Fruit fly (Drosophila melanogaster) whole organism: ENCODE data around the gene unc-13.
"Not testable (repeated sequence)": the region's sequence is repeated elsewhere in the genome, so short reads cannot be mapped to it uniquely, and the experiment has no call there.

ENCODE experiments used
- CG8478 ChIP-seq: fragments of >200 bp; optimal IDR thresholded peaks from 2 replicates; lab custom pipeline; 2018; ENCODE audit warnings: inconsistent platforms
- Dll ChIP-seq: fragments of >200 bp; optimal IDR thresholded peaks from 2 replicates; lab custom pipeline; 2017
- EcR ChIP-seq, 2 experiments: fragments of >200 bp; optimal IDR thresholded peaks; 2 replicates each; lab custom pipeline; 2017; ENCODE audit warnings: missing biosample characterization in 2 of 2, missing genetic modification characterization in 2 of 2, missing genetic modification reagents in 2 of 2
- pan ChIP-seq: fragments of >200 bp; optimal IDR thresholded peaks from 2 replicates; lab custom pipeline; 2017
- psq ChIP-seq: fragments of >200 bp; optimal IDR thresholded peaks from 2 replicates; lab custom pipeline; 2017
- usp ChIP-seq: fragments of >200 bp; optimal IDR thresholded peaks from 2 replicates; lab custom pipeline; 2017; ENCODE audit warnings: missing biosample characterization, missing genetic modification characterization, mixed read lengths

Gene unc-13

dm6 chr4:912231-912630 is at the start of gene unc-13:
Gene unc-13, minus strand, starts transcription at chr4:912331.
- not testable (repeated sequence) for TF ChIP-seq usp (GFP tag; lab: Kevin White, UChicago); EcR (GFP tag; optimal IDR thresholded peaks at IDR 0.05; lab: Kevin White, UChicago); pan (lab: Kevin White, UChicago)

- TF ChIP-seq pan (lab: Kevin White, UChicago), result no peak
- no peak for TF ChIP-seq Dll (lab: Kevin White, UChicago)
- no peak for TF ChIP-seq usp (GFP tag; lab: Kevin White, UChicago)
- TF ChIP-seq psq, result no peak
- TF ChIP-seq CG8478 (lab: Kevin White, UChicago), result no peak
- no peak for TF ChIP-seq EcR (GFP tag; optimal IDR thresholded peaks at IDR 0.05; lab: Kevin White, UChicago)
Observed at dm6 chr4:961045-961576, 49.0 kb upstream of the unc-13 start.

dm6 chr4:959921-960536 is 47.9 kb upstream of the unc-13 start:
- TF ChIP-seq EcR (GFP tag; optimal IDR thresholded peaks at IDR 0.05; lab: Kevin White, UChicago), result no peak
- no peak for TF ChIP-seq pan (lab: Kevin White, UChicago)
- no peak for TF ChIP-seq psq
- no peak for TF ChIP-seq CG8478 (lab: Kevin White, UChicago)
- TF ChIP-seq usp (GFP tag; lab: Kevin White, UChicago), result no peak
- no peak for TF ChIP-seq Dll (lab: Kevin White, UChicago)

dm6 chr4:959110-959920 is 47.2 kb upstream of the unc-13 start:
- TF ChIP-seq EcR (GFP tag; optimal IDR thresholded peaks at IDR 0.05; lab: Kevin White, UChicago) (no peak), CG8478 (lab: Kevin White, UChicago) (no peak), Dll (lab: Kevin White, UChicago) (no peak), pan (lab: Kevin White, UChicago) (no peak), psq (no peak), usp (GFP tag; lab: Kevin White, UChicago) (no peak)

- TF ChIP-seq Dll (lab: Kevin White, UChicago) (no peak), EcR (GFP tag; optimal IDR thresholded peaks at IDR 0.05; lab: Kevin White, UChicago) (no peak)
Observed at dm6 chr4:958093-958649, 46.0 kb upstream of the unc-13 start, which contains the start of gene 4E-T. Gene 4E-T, minus strand, starts transcription at chr4:958392.

- TF ChIP-seq usp (GFP tag; lab: Kevin White, UChicago), result no peak
- TF ChIP-seq EcR (GFP tag; optimal IDR thresholded peaks at IDR 0.05; lab: Kevin White, UChicago), result no peak
- no peak for TF ChIP-seq psq
- no peak for TF ChIP-seq Dll (lab: Kevin White, UChicago)
- no peak for TF ChIP-seq CG8478 (lab: Kevin White, UChicago)
- no peak for TF ChIP-seq pan (lab: Kevin White, UChicago)
Observed at dm6 chr4:949313-949712, 37.2 kb upstream of the unc-13 start.

dm6 chr4:946197-946596 is 34.1 kb upstream of the unc-13 start:
- TF ChIP-seq Dll (lab: Kevin White, UChicago) (no peak), usp (GFP tag; lab: Kevin White, UChicago) (no peak), EcR (GFP tag; optimal IDR thresholded peaks at IDR 0.05; lab: Kevin White, UChicago) (no peak), pan (lab: Kevin White, UChicago) (no peak), CG8478 (lab: Kevin White, UChicago) (no peak), psq (no peak)

- no peak for TF ChIP-seq EcR (GFP tag; optimal IDR thresholded peaks at IDR 0.05; lab: Kevin White, UChicago)
- TF ChIP-seq pan (lab: Kevin White, UChicago), result no peak
- TF ChIP-seq psq, result no peak
- TF ChIP-seq usp (GFP tag; lab: Kevin White, UChicago), result no peak
- no peak for TF ChIP-seq Dll (lab: Kevin White, UChicago)
- no peak for TF ChIP-seq CG8478 (lab: Kevin White, UChicago)
Observed at dm6 chr4:944354-944753, 32.2 kb upstream of the unc-13 start.

- TF ChIP-seq usp (GFP tag; lab: Kevin White, UChicago), result no peak
- TF ChIP-seq CG8478 (lab: Kevin White, UChicago), result no peak
- no peak for TF ChIP-seq psq
- TF ChIP-seq EcR (GFP tag; optimal IDR thresholded peaks at IDR 0.05; lab: Kevin White, UChicago), result no peak
- TF ChIP-seq pan (lab: Kevin White, UChicago), result no peak
- no peak for TF ChIP-seq Dll (lab: Kevin White, UChicago)
Observed at dm6 chr4:937119-937518, 25.0 kb upstream of the unc-13 start.

dm6 chr4:936036-936869 is 24.1 kb upstream of the unc-13 start, which contains the start of gene mGluR:
Gene mGluR, plus strand, starts transcription at chr4:936819.
- TF ChIP-seq CG8478 (lab: Kevin White, UChicago) (no peak), usp (GFP tag; lab: Kevin White, UChicago) (no peak), psq (no peak), EcR (GFP tag; optimal IDR thresholded peaks at IDR 0.05; lab: Kevin White, UChicago) (no peak), Dll (lab: Kevin White, UChicago) (no peak), pan (lab: Kevin White, UChicago) (no peak)
